Fruit fly (Drosophila melanogaster) S2 (cell line): Measurements from ENCODE around the gene Smvt.

Source experiments
- CG8478 ChIP-seq: fragments of >200 bp; optimal IDR thresholded peaks from 2 replicates; lab custom pipeline; 2018
- CTCF ChIP-seq, 2 experiments: fragments of >200 bp; optimal IDR thresholded peaks; 2 replicates each; lab custom pipeline; 2018

DNA sequence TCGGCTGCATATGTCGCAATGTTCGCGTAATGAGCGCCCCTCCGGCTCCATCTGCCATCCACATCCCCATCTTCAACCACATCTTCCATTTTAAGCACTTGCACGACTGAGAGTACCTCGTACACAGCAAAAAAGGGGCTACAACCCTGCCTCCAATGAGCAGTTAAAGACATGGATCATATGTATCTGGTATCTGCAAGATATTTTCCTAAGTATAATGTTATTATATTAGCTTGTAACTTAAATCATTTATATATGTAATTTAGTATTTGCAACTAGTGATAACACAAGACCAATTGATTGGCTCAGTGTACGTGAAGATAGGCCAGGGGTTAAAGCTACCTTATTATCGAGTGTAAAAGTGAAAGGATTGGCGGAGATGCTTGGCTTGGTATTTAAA is 1.3 kb upstream of the Smvt start:
- TF ChIP-seq CG8478 (lab: Kevin White, UChicago) (no peak), CTCF (optimal IDR thresholded peaks at IDR 0.05; lab: Kevin White, UChicago) (no peak)
